Worm (Caenorhabditis elegans) whole organism, L2 larva: ENCODE measurements around the gene clec-33.

Source experiments
- R02D3.7 ChIP-seq: fragments of 150-350 bp; optimal IDR thresholded peaks from 2 replicates; lab custom pipeline; 2014; ENCODE audit warnings: missing biosample characterization, missing genetic modification characterization
- egl-27 ChIP-seq: sonication (generic microtip); optimal IDR thresholded peaks from 3 replicates; lab custom pipeline; 2017; ENCODE audit warnings: missing biosample characterization, missing genetic modification reagents, missing genetic modification characterization
- elt-3 ChIP-seq: sonication (generic microtip); optimal IDR thresholded peaks from 2 replicates; lab custom pipeline; 2017; ENCODE audit warnings: missing biosample characterization, missing genetic modification characterization
- gmeb-1 ChIP-seq: fragments of 150-350 bp; optimal IDR thresholded peaks from 2 replicates; lab custom pipeline; 2014; ENCODE audit warnings: missing biosample characterization, missing genetic modification characterization
- lin-39 ChIP-seq: fragments of 150-350 bp; optimal IDR thresholded peaks from 2 replicates; lab custom pipeline; 2014; ENCODE audit warnings: missing biosample characterization, missing genetic modification reagents, missing genetic modification characterization
- mab-5 ChIP-seq: fragments of 150-350 bp; optimal IDR thresholded peaks from 2 replicates; lab custom pipeline; 2014; ENCODE audit warnings: missing biosample characterization, missing genetic modification characterization
- nhr-10 ChIP-seq: sonication (generic microtip); optimal IDR thresholded peaks from 2 replicates; lab custom pipeline; 2017; ENCODE audit warnings: missing biosample characterization, missing genetic modification characterization
- nhr-12 ChIP-seq: fragments of 150-350 bp; optimal IDR thresholded peaks from 2 replicates; lab custom pipeline; 2014; ENCODE audit warnings: missing biosample characterization, missing genetic modification characterization
- nhr-237 ChIP-seq: fragments of 150-350 bp; optimal IDR thresholded peaks from 2 replicates; lab custom pipeline; 2014; ENCODE audit warnings: missing biosample characterization, missing genetic modification characterization
- sem-4 ChIP-seq: fragments of 150-350 bp; optimal IDR thresholded peaks from 2 replicates; lab custom pipeline; 2014; ENCODE audit warnings: missing biosample characterization, missing genetic modification reagents, missing genetic modification characterization
- unc-39 ChIP-seq: fragments of 150-350 bp; optimal IDR thresholded peaks from 2 replicates; lab custom pipeline; 2014; ENCODE audit warnings: missing biosample characterization, missing genetic modification characterization
- ztf-4 ChIP-seq: fragments of 150-350 bp; optimal IDR thresholded peaks from 2 replicates; lab custom pipeline; 2014; ENCODE audit warnings: missing biosample characterization, missing genetic modification characterization

- TF ChIP-seq egl-27 (tag; lab: Kevin White, UChicago) (no peak), nhr-10 (no peak), unc-39 (tag; lab: Kevin White, UChicago) (no peak), nhr-12 (tag; lab: Kevin White, UChicago) (no peak), R02D3.7 (tag; lab: Kevin White, UChicago) (no peak), ztf-4 (tag; lab: Kevin White, UChicago) (no peak), nhr-237 (no peak), mab-5 (tag; lab: Kevin White, UChicago) (no peak), elt-3 (tag; lab: Kevin White, UChicago) (no peak), lin-39 (tag; lab: Kevin White, UChicago) (no peak), gmeb-1 (tag; lab: Kevin White, UChicago) (no peak), sem-4 (tag; lab: Kevin White, UChicago) (no peak)
Measured at ce11 chrV:16899355-16899754, 29.7 kb upstream of the clec-33 start, which contains the start of gene fbxa-45.
